Fruit fly (Drosophila melanogaster) Kc167 (cell line): ENCODE results near the gene Ncc69.

ENCODE experiments used
- Myc ChIP-seq: fragments of >200 bp; optimal IDR thresholded peaks from 2 replicates; lab custom pipeline; 2017; ENCODE audit warnings: missing external identifiers
- Sin3A ChIP-seq: fragments of >200 bp; optimal IDR thresholded peaks from 2 replicates; lab custom pipeline; 2018; ENCODE audit warnings: missing external identifiers
- h ChIP-seq: fragments of >200 bp; optimal IDR thresholded peaks from 3 replicates; lab custom pipeline; 2018; ENCODE audit warnings: missing external identifiers
- insv ChIP-seq: fragments of >200 bp; optimal IDR thresholded peaks from 3 replicates; lab custom pipeline; 2018; ENCODE audit warnings: missing external identifiers
- psq ChIP-seq: fragments of >200 bp; optimal IDR thresholded peaks from 2 replicates; lab custom pipeline; 2017; ENCODE audit warnings: missing external identifiers
- ttk ChIP-seq: sonication (Bioruptor generic); optimal IDR thresholded peaks from 2 replicates; lab custom pipeline; 2017; ENCODE audit warnings: missing external identifiers

Ncc69 gene

DNA sequence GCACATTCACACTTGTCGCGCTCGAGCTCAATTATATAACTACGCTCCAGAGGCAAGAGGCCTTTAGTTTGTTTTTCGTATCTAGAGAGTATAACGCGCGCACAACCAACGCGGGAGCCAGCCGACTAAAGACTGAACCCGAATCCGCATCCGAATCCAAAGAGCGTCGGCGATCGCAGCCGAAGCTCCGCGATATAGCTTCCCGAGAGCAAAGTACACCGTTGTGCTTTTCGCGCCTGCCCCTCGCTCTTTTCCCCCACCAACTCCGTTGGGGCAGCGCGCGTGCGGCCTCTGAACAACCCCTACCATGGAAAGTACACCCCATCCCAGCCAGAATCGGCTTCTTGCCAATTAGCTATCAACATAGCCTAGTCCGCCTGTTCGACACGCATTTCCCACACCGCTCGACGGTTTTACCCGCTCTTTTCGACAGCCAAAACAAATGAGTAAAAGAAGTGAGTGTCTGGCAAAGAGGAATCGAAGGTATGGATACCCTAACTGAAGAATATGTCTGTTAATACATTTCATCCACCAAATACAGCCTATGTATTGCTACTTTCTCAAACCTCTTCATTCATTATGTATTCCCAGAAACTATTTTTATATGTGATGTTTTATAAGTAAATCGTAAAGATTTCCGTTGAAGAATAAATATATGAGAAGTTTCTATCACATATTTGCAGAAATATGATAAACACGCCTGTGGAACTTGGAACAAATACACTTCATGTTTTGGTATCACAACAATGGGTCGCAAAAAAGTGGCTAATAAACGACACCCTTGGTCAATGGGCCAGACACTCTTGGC is 17.5 kb upstream of the Ncc69 start:
- no peak for TF ChIP-seq psq (lab: Kevin White, UChicago)
- no peak for TF ChIP-seq ttk (lab: Kevin White, UChicago)
- TF ChIP-seq Myc (lab: Kevin White, UChicago), result no peak
- no peak for TF ChIP-seq h
- no peak for TF ChIP-seq insv (lab: Kevin White, UChicago)

DNA sequence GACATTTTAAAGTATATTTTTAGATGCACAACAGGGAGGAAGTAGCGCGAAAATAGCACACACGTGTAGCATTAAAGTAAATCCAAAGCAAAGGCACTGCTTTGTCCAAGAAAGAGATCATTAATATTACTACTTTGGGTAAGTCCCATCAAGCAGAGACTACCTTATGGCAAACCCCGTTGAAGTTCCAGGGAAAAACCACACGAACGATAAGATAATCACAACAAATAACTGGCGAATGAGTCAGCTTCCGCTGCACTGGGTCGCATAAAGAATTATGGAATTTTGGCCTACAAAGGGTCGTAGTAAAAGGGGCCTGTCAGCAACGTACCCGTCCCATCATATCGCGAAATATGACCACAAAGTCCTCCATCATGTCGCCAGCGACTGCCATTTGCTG is 16.5 kb upstream of the Ncc69 start:
- no peak for TF ChIP-seq insv (lab: Kevin White, UChicago)
- TF ChIP-seq Sin3A, result no peak
- TF ChIP-seq psq (lab: Kevin White, UChicago), result no peak
- TF ChIP-seq ttk (lab: Kevin White, UChicago), result no peak

DNA sequence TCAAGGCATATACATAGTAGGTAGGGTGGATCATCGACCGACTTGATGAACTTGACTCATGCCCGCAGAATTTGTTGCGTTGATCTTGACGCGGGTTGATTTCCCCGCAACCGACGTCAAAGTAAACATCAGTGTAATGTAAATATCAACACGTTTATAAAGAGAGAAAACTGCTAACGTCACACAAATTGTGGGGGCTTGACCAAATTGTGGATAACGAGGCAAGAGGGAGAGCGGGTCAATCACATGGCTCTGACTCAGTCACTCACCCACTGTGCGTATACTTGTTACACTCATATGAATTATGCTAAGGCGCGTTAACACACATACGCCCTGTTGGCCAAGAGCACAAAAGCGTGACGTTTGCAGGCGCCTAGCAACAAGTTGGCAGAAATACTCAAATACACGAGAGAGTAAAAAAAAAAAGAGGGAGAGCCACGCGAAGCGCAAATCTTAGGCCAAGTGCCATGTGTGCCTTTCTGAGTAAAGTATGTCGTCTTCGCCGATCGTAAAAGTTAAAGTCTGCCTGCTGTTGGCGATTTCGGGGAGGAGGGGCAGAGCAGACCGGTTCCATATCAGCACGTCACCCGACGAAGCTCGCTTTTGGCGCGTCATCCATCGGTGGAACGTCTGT is 15.9 kb upstream of the Ncc69 start:
- TF ChIP-seq psq (lab: Kevin White, UChicago) (no peak), h (no peak), ttk (lab: Kevin White, UChicago) (no peak), Sin3A (no peak), Myc (lab: Kevin White, UChicago) (no peak), insv (lab: Kevin White, UChicago) (no peak)

DNA sequence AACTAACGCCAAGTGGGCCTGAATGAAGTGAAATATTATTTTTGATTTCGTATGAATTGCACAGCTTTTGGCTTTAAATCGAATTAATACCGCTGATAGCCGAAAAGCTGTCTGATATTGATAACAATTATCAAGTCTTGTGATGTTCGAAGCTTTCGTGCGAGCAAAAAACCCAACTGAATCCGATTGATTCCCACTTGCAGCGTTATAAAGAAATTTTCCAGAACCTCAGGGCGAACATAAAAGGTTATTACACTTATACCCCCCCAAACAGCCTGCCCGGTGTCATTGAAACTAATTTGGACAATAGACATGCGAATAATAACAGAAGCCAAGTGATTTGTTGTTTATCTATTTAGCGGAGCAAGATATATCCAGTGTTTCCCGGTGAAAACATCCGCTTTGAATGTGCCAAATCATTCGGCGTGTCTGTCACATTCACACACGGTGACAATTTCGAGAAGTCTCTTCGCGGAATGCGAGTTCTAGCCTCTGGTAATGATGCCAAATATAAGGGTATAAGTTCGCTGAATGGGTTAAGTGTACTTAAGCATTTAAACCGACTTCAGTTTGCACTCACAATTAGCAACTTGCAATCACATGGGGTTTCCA is 14.8 kb upstream of the Ncc69 start:
- TF ChIP-seq ttk (lab: Kevin White, UChicago) (no peak), h (no peak), Myc (lab: Kevin White, UChicago) (no peak), Sin3A (no peak), psq (lab: Kevin White, UChicago) (no peak), insv (lab: Kevin White, UChicago) (no peak)

DNA sequence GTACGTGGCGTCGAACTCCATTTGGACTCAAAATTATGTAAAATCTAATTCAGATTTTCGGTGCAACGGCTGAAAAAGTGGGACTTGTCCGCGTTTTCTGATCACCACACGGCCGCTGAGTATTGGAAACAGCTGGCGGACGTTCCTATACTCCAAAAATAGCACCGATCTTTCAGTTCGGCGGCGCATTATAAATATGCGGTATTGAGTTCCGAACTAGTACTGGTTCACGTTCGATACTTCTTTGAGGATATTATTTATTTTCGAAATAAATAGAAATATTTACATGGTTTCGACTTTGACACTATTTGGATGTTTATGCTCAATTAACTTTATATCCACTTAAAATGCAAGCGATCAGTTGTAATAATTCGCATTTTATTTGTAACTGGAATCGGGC is 10.6 kb upstream of the Ncc69 start, which contains the start of gene Smyd4-2:
Smyd4-2 (minus strand) TSS at position 136 of the 400 bp plus-strand sequence.
- TF ChIP-seq h, result no peak

DNA sequence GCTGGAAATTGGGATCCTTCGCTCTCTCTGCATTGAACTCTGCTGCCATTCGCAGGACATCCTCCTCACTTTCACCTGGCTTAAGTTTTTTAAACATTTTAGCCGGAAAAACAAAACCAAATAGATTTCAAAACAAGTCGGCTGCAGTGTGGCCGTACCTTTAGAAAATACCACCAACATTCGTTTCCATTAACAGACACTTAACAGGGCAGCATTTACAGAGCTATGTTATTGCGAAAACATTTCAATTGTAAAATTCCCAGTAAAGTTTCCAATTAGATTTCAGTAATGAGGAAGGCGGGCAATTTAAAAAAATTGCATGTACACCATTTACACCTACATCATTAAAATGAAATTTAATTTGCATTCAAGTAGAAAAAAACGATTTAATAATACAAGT is 7.9 kb upstream of the Ncc69 start, which contains the start of gene CG32104:
CG32104 (minus strand) TSS at position 152 of the 400 bp plus-strand sequence.
- TF ChIP-seq ttk (lab: Kevin White, UChicago), result no peak
- no peak for TF ChIP-seq h
- TF ChIP-seq Myc (lab: Kevin White, UChicago), result no peak
- no peak for TF ChIP-seq insv (lab: Kevin White, UChicago)
- no peak for TF ChIP-seq psq (lab: Kevin White, UChicago)
- no peak for TF ChIP-seq Sin3A

DNA sequence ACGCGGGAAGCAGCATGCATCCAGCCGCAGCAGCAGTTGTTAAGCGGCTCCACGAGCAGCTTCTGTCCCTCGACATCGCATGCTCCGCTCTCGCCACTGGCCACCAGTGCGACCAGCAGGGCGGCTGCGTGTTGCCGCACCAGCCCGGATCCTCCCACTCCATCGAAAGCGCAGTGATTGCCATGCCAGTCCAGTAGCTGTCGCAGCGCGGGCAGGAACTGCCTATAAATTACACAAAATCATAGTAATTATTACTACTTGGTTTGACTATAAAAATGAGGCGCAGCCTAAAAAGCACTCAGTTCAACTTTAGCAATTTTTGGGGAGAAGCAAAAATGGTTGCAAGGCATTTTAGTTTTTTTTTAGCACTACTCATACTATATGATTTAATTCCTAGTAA is 4.6 kb upstream of the Ncc69 start, which contains the start of gene Obp69a:
Obp69a (plus strand) TSS at position 301 of the 400 bp plus-strand sequence.
- TF ChIP-seq ttk (lab: Kevin White, UChicago) (no peak), insv (lab: Kevin White, UChicago) (no peak), h (no peak)

DNA sequence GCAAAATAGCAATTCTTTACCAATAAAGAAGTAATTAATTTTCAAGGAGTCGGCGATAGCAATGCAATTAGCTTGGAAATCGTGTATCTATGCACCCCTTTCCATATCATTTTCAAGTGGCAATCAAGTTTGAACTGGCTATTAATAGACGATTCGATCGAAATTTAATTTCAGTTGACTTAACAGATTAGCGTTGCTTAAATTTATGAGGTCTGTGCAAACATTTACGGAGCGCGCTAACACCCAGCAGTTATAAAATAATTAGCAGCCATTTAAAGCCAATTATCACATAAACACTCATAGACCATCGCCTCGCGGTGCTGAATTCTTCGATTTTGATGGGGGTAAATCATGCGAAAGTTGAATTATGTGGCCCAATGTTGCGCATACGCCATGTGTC is 1.5 kb upstream of the Ncc69 start:
- no peak for TF ChIP-seq Myc (lab: Kevin White, UChicago)
- no peak for TF ChIP-seq h
- TF ChIP-seq Sin3A, result no peak
- no peak for TF ChIP-seq ttk (lab: Kevin White, UChicago)
- TF ChIP-seq psq (lab: Kevin White, UChicago), result no peak
- TF ChIP-seq insv (lab: Kevin White, UChicago), result no peak

DNA sequence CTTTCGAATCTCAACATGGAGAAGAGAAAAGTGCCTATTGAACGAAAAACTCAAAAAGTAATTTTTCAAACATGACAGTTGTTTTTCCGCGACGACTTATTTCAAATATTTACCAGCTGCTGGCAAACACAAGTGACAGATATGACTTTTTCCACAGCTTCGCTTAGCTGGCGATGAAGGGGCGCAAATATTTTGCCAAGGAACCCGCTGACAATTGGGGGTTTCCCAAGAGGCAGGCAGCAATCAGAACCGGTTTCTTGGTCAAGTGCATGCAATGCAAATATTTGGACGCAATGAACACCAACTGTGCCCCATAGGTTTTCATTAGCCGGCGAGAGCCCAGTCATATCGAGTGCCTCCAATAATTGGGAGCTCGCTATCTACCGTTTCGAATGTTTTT is 824 bp upstream of the Ncc69 start:
- TF ChIP-seq psq (lab: Kevin White, UChicago), result no peak
- TF ChIP-seq Myc (lab: Kevin White, UChicago), result no peak
- TF ChIP-seq h, result no peak
- TF ChIP-seq insv (lab: Kevin White, UChicago), result no peak
- TF ChIP-seq ttk (lab: Kevin White, UChicago), result no peak
- no peak for TF ChIP-seq Sin3A

DNA sequence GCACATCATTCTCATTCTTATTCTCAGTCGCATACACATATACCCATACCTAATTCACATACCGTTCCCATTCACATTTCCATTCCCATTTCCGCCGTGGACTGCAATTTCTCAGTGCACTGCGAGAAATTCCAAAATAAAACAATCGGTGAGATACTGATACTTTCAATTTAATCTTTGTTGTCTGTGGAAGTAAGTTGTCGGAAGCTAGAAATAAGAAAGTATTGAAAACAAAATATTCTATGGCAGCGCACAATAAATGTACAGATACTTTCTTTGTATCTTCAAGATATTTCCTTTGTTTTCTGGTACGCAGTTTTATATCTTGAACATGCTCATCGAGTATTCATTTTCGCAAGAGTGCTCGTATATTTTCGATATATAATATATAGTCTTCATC is 3.3 kb downstream of the Ncc69 start:
- no peak for TF ChIP-seq psq (lab: Kevin White, UChicago)
- TF ChIP-seq h, result no peak
- TF ChIP-seq Myc (lab: Kevin White, UChicago), result no peak
- no peak for TF ChIP-seq Sin3A
- no peak for TF ChIP-seq insv (lab: Kevin White, UChicago)
- TF ChIP-seq ttk (lab: Kevin White, UChicago), result no peak

DNA sequence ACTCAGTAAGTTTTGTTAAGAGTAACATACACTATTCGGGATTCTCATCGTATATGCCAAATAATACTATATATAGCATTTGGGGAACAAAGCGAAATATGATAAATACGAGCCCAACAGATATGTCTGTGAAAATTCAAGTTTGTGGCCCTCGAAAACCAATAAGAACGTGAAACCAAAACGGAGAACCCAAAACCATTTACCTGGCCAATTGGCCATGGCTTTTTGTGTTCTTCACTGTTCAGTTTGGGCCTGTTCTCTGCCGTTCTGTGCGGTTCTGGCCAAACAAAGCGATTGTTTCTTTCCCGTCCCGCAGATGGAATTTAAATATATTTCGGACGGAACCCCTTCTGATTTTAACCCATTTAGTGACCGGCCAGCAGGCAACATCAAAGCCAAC is 4.2 kb downstream of the Ncc69 start:
- no peak for TF ChIP-seq Myc (lab: Kevin White, UChicago)
- no peak for TF ChIP-seq ttk (lab: Kevin White, UChicago)

DNA sequence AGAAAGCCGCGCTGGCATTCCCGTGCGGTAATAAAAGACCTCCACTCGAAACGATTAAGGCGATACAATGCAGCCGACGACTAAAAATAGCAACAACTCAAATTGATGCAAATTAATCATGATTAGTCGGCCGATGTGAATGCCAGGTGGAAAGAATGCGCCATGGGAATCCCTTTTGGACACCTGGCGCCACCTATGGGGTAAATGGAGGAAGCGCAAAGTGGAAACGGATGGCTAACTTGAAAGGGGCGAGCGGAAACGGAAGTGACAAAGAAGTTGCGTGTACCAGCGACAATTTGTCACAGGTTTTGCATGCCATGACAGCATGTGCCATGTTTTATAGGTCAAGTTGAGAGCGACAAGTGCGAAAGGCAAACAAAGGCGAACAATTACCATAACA is 10.7 kb downstream of the Ncc69 start:
- TF ChIP-seq insv (lab: Kevin White, UChicago) (no peak), psq (lab: Kevin White, UChicago) (no peak), Myc (lab: Kevin White, UChicago) (no peak), ttk (lab: Kevin White, UChicago) (no peak), h (no peak), Sin3A (no peak)
